Fruit fly (Drosophila melanogaster) whole organism, embryonic: ENCODE measurements around the gene timeout.

Experiments
- CG10565 ChIP-seq: fragments of 200-800 bp; sonication (Bioruptor generic); optimal IDR thresholded peaks from 3 replicates; lab custom pipeline; 2016; ENCODE audit warnings: missing biosample characterization, mild to moderate bottlenecking, missing genetic modification characterization
- CG10654 ChIP-seq: fragments of 200-800 bp; sonication (Bioruptor generic); optimal IDR thresholded peaks from 2 replicates; lab custom pipeline; 2016; ENCODE audit warnings: missing biosample characterization, missing genetic modification characterization
- CG12769 ChIP-seq: fragments of 200-800 bp; sonication (Bioruptor generic); optimal IDR thresholded peaks from 2 replicates; lab custom pipeline; 2019; ENCODE audit warnings: missing biosample characterization, mild to moderate bottlenecking, missing genetic modification characterization, moderate library complexity
- CG12942 ChIP-seq: fragments of 200-800 bp; sonication (Bioruptor generic); optimal IDR thresholded peaks from 3 replicates; lab custom pipeline; 2016; ENCODE audit warnings: missing biosample characterization, missing genetic modification characterization
- CG15479 ChIP-seq: fragments of 200-800 bp; sonication (Bioruptor generic); optimal IDR thresholded peaks from 3 replicates; lab custom pipeline; 2019; ENCODE audit warnings: missing biosample characterization, mild to moderate bottlenecking, missing genetic modification characterization, moderate library complexity
- CG1832 ChIP-seq: fragments of 200-800 bp; sonication (Bioruptor generic); optimal IDR thresholded peaks from 2 replicates; lab custom pipeline; 2017; ENCODE audit warnings: missing biosample characterization, mild to moderate bottlenecking, missing genetic modification characterization, inconsistent platforms
- CG3838 ChIP-seq: fragments of 200-800 bp; sonication (Bioruptor generic); optimal IDR thresholded peaks from 3 replicates; lab custom pipeline; 2016; ENCODE audit warnings: missing biosample characterization, missing genetic modification characterization
- CG7372 ChIP-seq: fragments of 200-800 bp; sonication (Bioruptor generic); IDR thresholded peaks from 2 replicates; pipeline ENCODE4 v1.3.6; 2022; ENCODE audit warnings: missing biosample characterization, missing genetic modification characterization
- Deaf1 ChIP-seq: fragments of 200-800 bp; optimal IDR thresholded peaks from 3 replicates; lab custom pipeline; 2019; ENCODE audit warnings: missing biosample characterization, mild to moderate bottlenecking, missing genetic modification characterization, moderate library complexity
- Fer1 ChIP-seq: fragments of 200-800 bp; sonication (Bioruptor generic); optimal IDR thresholded peaks from 2 replicates; lab custom pipeline; 2017; ENCODE audit warnings: missing biosample characterization, mild to moderate bottlenecking, missing genetic modification characterization
- Hr39 ChIP-seq: fragments of >200 bp; optimal IDR thresholded peaks from 2 replicates; lab custom pipeline; 2017
- Hr51 ChIP-seq, 2 experiments: fragments of 200-800 bp; sonication (Bioruptor generic); optimal IDR thresholded peaks; 2 replicates in 1 of 2; 3 replicates in 1 of 2; lab custom pipeline; 2016 to 2018; ENCODE audit warnings: missing biosample characterization in 2 of 2, missing genetic modification characterization in 2 of 2, mild to moderate bottlenecking in 1 of 2, moderate library complexity in 1 of 2
- Med ChIP-seq: fragments of 200-800 bp; sonication (Bioruptor generic); peaks from one replicate; lab custom pipeline; 2016; ENCODE audit warnings: missing biosample characterization, missing genetic modification characterization, mild to moderate bottlenecking, inconsistent platforms, moderate library complexity
- NC2α ChIP-seq: fragments of 200-800 bp; sonication (Bioruptor generic); optimal IDR thresholded peaks from 2 replicates; lab custom pipeline; 2016; ENCODE audit warnings: missing biosample characterization, missing genetic modification characterization
- Neu2 ChIP-seq: fragments of 200-800 bp; sonication (Bioruptor generic); optimal IDR thresholded peaks from 3 replicates; lab custom pipeline; 2016; ENCODE audit warnings: missing biosample characterization, missing genetic modification characterization, borderline replicate concordance
- Nf-YB ChIP-seq: fragments of 200-800 bp; sonication (Bioruptor generic); optimal IDR thresholded peaks from 3 replicates; lab custom pipeline; 2019; ENCODE audit warnings: missing biosample characterization, mild to moderate bottlenecking, missing genetic modification characterization, moderate library complexity
- Nf-YC ChIP-seq: fragments of 200-800 bp; optimal IDR thresholded peaks from 3 replicates; lab custom pipeline; 2019; ENCODE audit warnings: missing biosample characterization, mild to moderate bottlenecking, missing genetic modification characterization, moderate library complexity
- Pdp1 ChIP-seq, 2 experiments: fragments of 200-800 bp; sonication (Bioruptor generic); optimal IDR thresholded peaks; 3 replicates each; lab custom pipeline; 2016; ENCODE audit warnings: missing biosample characterization in 2 of 2, missing genetic modification characterization in 2 of 2, mild to moderate bottlenecking in 1 of 2, moderate library complexity in 1 of 2
- Trl ChIP-seq, 3 experiments: fragments of >200 bp in 2 of 3; fragments of 200-800 bp in 1 of 3; sonication (Bioruptor generic) in 1 of 3; optimal IDR thresholded peaks; 2 replicates in 1 of 3; 3 replicates in 2 of 3; lab custom pipeline; 2016 to 2017; ENCODE audit warnings: missing biosample characterization in 1 of 3, missing genetic modification characterization in 1 of 3
- amos ChIP-seq: fragments of 200-800 bp; sonication (Bioruptor generic); IDR thresholded peaks from 2 replicates; pipeline ENCODE4 v1.3.6; 2022; ENCODE audit warnings: missing biosample characterization, missing genetic modification characterization; ENCODE audit not compliant: partially characterized antibody
- ash1 ChIP-seq: fragments of 200-800 bp; sonication (Bioruptor generic); optimal IDR thresholded peaks from 2 replicates; lab custom pipeline; 2018; ENCODE audit warnings: missing biosample characterization, mild to moderate bottlenecking, missing genetic modification characterization
- cad ChIP-seq: fragments of >200 bp; optimal IDR thresholded peaks from 2 replicates; lab custom pipeline; 2017; ENCODE audit warnings: missing biosample characterization, missing genetic modification characterization
- cg ChIP-seq: fragments of 200-800 bp; sonication (Bioruptor generic); optimal IDR thresholded peaks from 3 replicates; lab custom pipeline; 2019; ENCODE audit warnings: missing biosample characterization, mild to moderate bottlenecking, missing genetic modification characterization, moderate library complexity
- ewg ChIP-seq: fragments of 200-800 bp; sonication (Bioruptor generic); optimal IDR thresholded peaks from 3 replicates; lab custom pipeline; 2017; ENCODE audit warnings: mild to moderate bottlenecking, missing biosample characterization, missing genetic modification reagents, missing genetic modification characterization
- gro ChIP-seq: fragments of 200-800 bp; sonication (Bioruptor generic); optimal IDR thresholded peaks from 2 replicates; lab custom pipeline; 2016; ENCODE audit warnings: missing biosample characterization, missing genetic modification characterization
- gsb-n ChIP-seq: fragments of 200-800 bp; sonication (Bioruptor generic); optimal IDR thresholded peaks from 3 replicates; lab custom pipeline; 2018; ENCODE audit warnings: missing biosample characterization, mild to moderate bottlenecking, missing genetic modification characterization
- hth ChIP-seq: fragments of >200 bp; optimal IDR thresholded peaks from 2 replicates; lab custom pipeline; 2017; ENCODE audit warnings: inconsistent platforms
- ind ChIP-seq: fragments of 200-800 bp; sonication (Bioruptor generic); optimal IDR thresholded peaks from 3 replicates; lab custom pipeline; 2016; ENCODE audit warnings: missing biosample characterization, missing genetic modification characterization
- onecut ChIP-seq: fragments of 200-800 bp; sonication (Bioruptor generic); IDR thresholded peaks from 2 replicates; pipeline ENCODE4 v1.3.6; 2022; ENCODE audit warnings: missing biosample characterization, missing genetic modification characterization
- prd ChIP-seq, 3 experiments: fragments of >200 bp in 2 of 3; fragments of 200-800 bp in 1 of 3; sonication (Bioruptor generic) in 1 of 3; optimal IDR thresholded peaks in 2 of 3; IDR thresholded peaks in 1 of 3; 2 replicates in 2 of 3; 3 replicates in 1 of 3; pipeline versions ENCODE4 v1.3.6 to Lab custom; 2017 to 2022; ENCODE audit warnings: missing biosample characterization in 1 of 3, missing genetic modification characterization in 1 of 3
- pzg ChIP-seq: fragments of 200-800 bp; sonication (Bioruptor generic); optimal IDR thresholded peaks from 3 replicates; lab custom pipeline; 2018; ENCODE audit warnings: missing biosample characterization, mild to moderate bottlenecking, missing genetic modification characterization, moderate library complexity
- row ChIP-seq: fragments of 200-800 bp; sonication (Bioruptor generic); IDR thresholded peaks from 3 replicates; pipeline ENCODE4 v1.3.6; 2022; ENCODE audit warnings: missing biosample characterization, missing genetic modification characterization
- tll ChIP-seq, 2 experiments: fragments of 200-800 bp in 1 of 2; fragments of >200 bp in 1 of 2; sonication (Bioruptor generic) in 1 of 2; optimal IDR thresholded peaks; 2 replicates each; lab custom pipeline; 2017 to 2019; ENCODE audit warnings: missing biosample characterization in 2 of 2, missing genetic modification characterization in 2 of 2, mild to moderate bottlenecking in 1 of 2, moderate library complexity in 1 of 2
- yki ChIP-seq: fragments of >200 bp; optimal IDR thresholded peaks from 3 replicates; lab custom pipeline; 2018
- z ChIP-seq: fragments of 200-800 bp; sonication (Bioruptor generic); IDR thresholded peaks from 3 replicates; pipeline ENCODE4 v1.3.6; 2022; ENCODE audit warnings: missing biosample characterization, missing genetic modification characterization
- zen ChIP-seq: fragments of 200-800 bp; sonication (Bioruptor generic); optimal IDR thresholded peaks from 3 replicates; lab custom pipeline; 2018; ENCODE audit warnings: missing biosample characterization, mild to moderate bottlenecking, missing genetic modification characterization, moderate library complexity

Gene timeout

dm6 chr3R:13072052-13072451 is 16.4 kb upstream of the timeout start:
- TF ChIP-seq ind (GFP tag; lab: Kevin White, UChicago) (no peak), cg (GFP tag; lab: Kevin White, UChicago) (peak; percentile 14), amos (GFP tag; lab: Robert Waterston, UW) (no peak), gro (GFP tag; lab: Kevin White, UChicago) (no peak), CG7372 (GFP tag; lab: Robert Waterston, UW) (no peak), ash1 (no peak), hth (no peak), zen (peak; percentile 62), tll (GFP tag; optimal IDR thresholded peaks at IDR 0.05; lab: Kevin White, UChicago) (peak; percentile 31 to 99), CG15479 (GFP tag; lab: Kevin White, UChicago) (peak; percentile 93), cad (GFP tag; lab: Kevin White, UChicago) (peak; percentile 63)

dm6 chr3R:13073174-13073573 is 15.3 kb upstream of the timeout start:
- TF ChIP-seq Nf-YC (tag; lab: Kevin White, UChicago) (peak; percentile 86), Hr39 (lab: Kevin White, UChicago) (peak; percentile 4), z (GFP tag; lab: Robert Waterston, UW) (peak; percentile 93), CG3838 (GFP tag; lab: Kevin White, UChicago) (no peak), Hr51 (GFP tag; optimal IDR thresholded peaks at IDR 0.05; lab: Kevin White, UChicago) (no peak), ewg (GFP tag; lab: Kevin White, UChicago) (peak; percentile 12), pzg (GFP tag; lab: Kevin White, UChicago) (no peak), Neu2 (GFP tag; lab: Kevin White, UChicago) (no peak), NC2α (GFP tag; lab: Kevin White, UChicago) (no peak), CG12769 (tag; lab: Kevin White, UChicago) (no peak), CG10654 (GFP tag; lab: Kevin White, UChicago) (no peak), onecut (GFP tag; lab: Robert Waterston, UW) (no peak), Nf-YB (GFP tag; lab: Kevin White, UChicago) (peak; percentile 78), Pdp1 (GFP tag; optimal IDR thresholded peaks at IDR 0.05; lab: Kevin White, UChicago) (no peak), CG10565 (GFP tag; lab: Kevin White, UChicago) (no peak), Deaf1 (tag; lab: Kevin White, UChicago) (peak; percentile 42), cg (GFP tag; lab: Kevin White, UChicago) (peak; percentile 63), yki (lab: Kevin White, UChicago) (no peak), prd (optimal IDR thresholded peaks at IDR 0.05; lab: Kevin White, UChicago) (no peak), prd (GFP tag; IDR thresholded peaks at IDR 0.05; lab: Robert Waterston, UW) (no peak)

dm6 chr3R:13074588-13074987 is 13.9 kb upstream of the timeout start:
- no peak for TF ChIP-seq Fer1 (GFP tag; lab: Kevin White, UChicago)
- no peak for TF ChIP-seq CG12942 (GFP tag; lab: Kevin White, UChicago)
- TF ChIP-seq CG1832 (GFP tag; lab: Kevin White, UChicago) = peak; percentile 63
- peak; percentile 59 for TF ChIP-seq Nf-YB (GFP tag; lab: Kevin White, UChicago)
- TF ChIP-seq gsb-n (tag; lab: Kevin White, UChicago) = no peak
- peak; percentile 6 for TF ChIP-seq Nf-YC (tag; lab: Kevin White, UChicago)
- 0 out of 3 replicates have a peak, but pooled peaks have one; percentile 7 for TF ChIP-seq row (GFP tag; lab: Robert Waterston, UW)
- peak; percentile 40 for TF ChIP-seq Med (GFP tag; lab: Kevin White, UChicago)
- peak in 1 of 2 experiments; percentile 5 for TF ChIP-seq Trl (optimal IDR thresholded peaks at IDR 0.05; lab: Kevin White, UChicago)
- TF ChIP-seq Trl (GFP tag; optimal IDR thresholded peaks at IDR 0.05; lab: Kevin White, UChicago) = no peak
